In the genomic region with DNA sequence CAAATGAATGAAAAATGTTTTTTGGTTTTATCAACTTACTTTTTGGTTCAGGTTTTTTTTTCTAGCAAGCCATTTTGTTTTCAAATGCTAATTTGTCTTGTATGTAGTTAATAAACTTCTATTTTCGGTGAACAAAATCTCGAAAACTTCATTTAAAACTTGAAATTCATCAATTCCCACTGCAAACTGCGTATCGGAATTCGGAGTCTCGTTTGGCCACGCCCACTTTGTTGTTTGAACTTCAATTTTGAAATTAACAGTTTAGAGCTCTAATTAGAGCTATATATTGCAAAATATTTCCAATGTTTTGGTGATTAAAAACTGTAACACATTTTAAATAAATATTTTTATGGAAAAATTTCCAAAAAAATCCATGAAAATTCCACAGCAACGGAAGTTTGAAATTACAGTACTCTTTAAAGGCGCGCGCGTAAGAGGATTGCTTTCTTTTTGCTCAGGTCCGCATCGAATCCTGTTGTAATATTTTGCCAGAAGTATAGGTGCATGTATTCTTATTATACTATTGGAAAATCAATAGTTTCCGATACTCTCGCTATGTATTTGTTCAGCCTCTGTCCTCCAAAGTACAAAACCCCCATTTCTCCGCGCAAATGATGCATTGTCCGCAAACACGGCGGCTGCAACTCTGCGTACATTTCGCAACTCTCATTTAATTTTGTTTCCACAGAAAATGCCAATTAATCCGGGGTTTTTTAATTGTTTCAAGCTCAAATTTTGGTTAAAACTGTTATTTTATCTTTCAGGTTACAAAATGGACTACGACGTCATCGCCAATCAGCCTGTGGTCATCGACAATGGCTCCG, we compare ENCODE assay signal across 2 worm cellular contexts.
TF ChIP-seq lines count a peak whose summit lies in the region.

A gene (plus strand): TSS at position 765 of the 824 bp plus-strand sequence.

TF ChIP-seq in whole organism, L1 larva, 84 proteins besides CTCF, POLR2A, EP300 and RAD21 (continued from another document):
- TF ChIP-seq unc-30 (tag; optimal IDR thresholded peaks at IDR 0.05; lab: Kevin White, UChicago), result no peak
- no peak for TF ChIP-seq ceh-88 (GFP tag; IDR thresholded peaks at IDR 0.05; lab: Robert Waterston, UW)
- TF ChIP-seq tbx-2 (tag; optimal IDR thresholded peaks at IDR 0.05; lab: Kevin White, UChicago), result peak; percentile 20
- no peak for TF ChIP-seq irx-1 (tag; optimal IDR thresholded peaks at IDR 0.05; lab: Kevin White, UChicago)
- peak; percentile 58 for TF ChIP-seq lin-14 (GFP tag; optimal IDR thresholded peaks at IDR 0.05; lab: Kevin White, UChicago)
- peak; percentile 21 for TF ChIP-seq lin-13 (GFP tag; optimal IDR thresholded peaks at IDR 0.05; lab: Kevin White, UChicago)
- peak; percentile 34 for TF ChIP-seq nhr-47 (tag; optimal IDR thresholded peaks at IDR 0.05; lab: Kevin White, UChicago)
- TF ChIP-seq mdl-1 (tag; optimal IDR thresholded peaks at IDR 0.05; lab: Kevin White, UChicago), result peak in 1 of 2 experiments; percentile 31
- TF ChIP-seq zip-4 (GFP tag; optimal IDR thresholded peaks at IDR 0.05; lab: Kevin White, UChicago), result peak; percentile 84
- TF ChIP-seq C16A3.4 (tag; optimal IDR thresholded peaks at IDR 0.05; lab: Kevin White, UChicago), result peak; percentile 75
- no peak for TF ChIP-seq ceh-8 (GFP tag; optimal IDR thresholded peaks at IDR 0.05; lab: Kevin White, UChicago)
- TF ChIP-seq nhr-84 (tag; optimal IDR thresholded peaks at IDR 0.05; lab: Kevin White, UChicago), result no peak
- no peak for TF ChIP-seq ces-1 (GFP tag; optimal IDR thresholded peaks at IDR 0.05; lab: Kevin White, UChicago)
- peak; percentile 73 to 77 for TF ChIP-seq lin-35 (GFP tag; optimal IDR thresholded peaks at IDR 0.05; lab: Kevin White, UChicago)
- peak; percentile 11 for TF ChIP-seq lin-15B (tag; optimal IDR thresholded peaks at IDR 0.05; lab: Kevin White, UChicago)
- TF ChIP-seq nhr-20 (tag; optimal IDR thresholded peaks at IDR 0.05; lab: Kevin White, UChicago), result peak; percentile 42
- TF ChIP-seq nhr-19 (GFP tag; conservative IDR thresholded peaks at IDR 0.05; lab: Robert Waterston, UW), result peak; percentile 26; the same call in 1 of the 2 replicates
- no peak for TF ChIP-seq alr-1 (tag; optimal IDR thresholded peaks at IDR 0.05; lab: Kevin White, UChicago; ENCODE audit: borderline replicate concordance)
- peak; percentile 34 for TF ChIP-seq swsn-7 (tag; optimal IDR thresholded peaks at IDR 0.05; lab: Kevin White, UChicago)
- TF ChIP-seq skn-1 (tag; optimal IDR thresholded peaks at IDR 0.05; lab: Kevin White, UChicago), result peak; percentile 43
- TF ChIP-seq nhr-85 (tag; lab: Kevin White, UChicago), result no peak
- peak; percentile 54 for TF ChIP-seq unc-130 (tag; optimal IDR thresholded peaks at IDR 0.05; lab: Kevin White, UChicago)
- peak; percentile 97 for TF ChIP-seq F16B12.6 (tag; optimal IDR thresholded peaks at IDR 0.05; lab: Kevin White, UChicago)
- TF ChIP-seq mep-1 (tag; optimal IDR thresholded peaks at IDR 0.05; lab: Kevin White, UChicago), result peak; percentile 63
- TF ChIP-seq unc-86 (tag; optimal IDR thresholded peaks at IDR 0.05; lab: Kevin White, UChicago), result no peak
- TF ChIP-seq nhr-71 (tag; optimal IDR thresholded peaks at IDR 0.05; lab: Kevin White, UChicago), result peak; percentile 41
- no peak for TF ChIP-seq fkh-4 (tag; optimal IDR thresholded peaks at IDR 0.05; lab: Kevin White, UChicago; ENCODE audit: borderline replicate concordance)
- peak; percentile 61 to 68 (median 68) for TF ChIP-seq dpl-1 (GFP tag; optimal IDR thresholded peaks at IDR 0.05; lab: Kevin White, UChicago)

TF ChIP-seq in whole organism, L3 larva, 47 proteins besides CTCF, POLR2A, EP300 and RAD21 (continued from another document):
- no peak for TF ChIP-seq mdl-1 (tag; optimal IDR thresholded peaks at IDR 0.05; lab: Kevin White, UChicago)
- TF ChIP-seq hmg-11 (tag; optimal IDR thresholded peaks at IDR 0.05; lab: Kevin White, UChicago), result peak; percentile 84
- TF ChIP-seq fkh-10 (GFP tag; optimal IDR thresholded peaks at IDR 0.05; lab: Kevin White, UChicago), result no peak
- no peak for TF ChIP-seq ceh-16 (tag; optimal IDR thresholded peaks at IDR 0.05; lab: Kevin White, UChicago)
- TF ChIP-seq unc-62 (GFP tag; optimal IDR thresholded peaks at IDR 0.05; lab: Kevin White, UChicago), result no peak
